Worm (Caenorhabditis elegans): Measurements from ENCODE around the gene Y41C4A.12.
"Not testable (repeated sequence)": the region's sequence is repeated elsewhere in the genome, so short reads cannot be mapped to it uniquely, and the experiment has no call there.

Gene Y41C4A.12

DNA sequence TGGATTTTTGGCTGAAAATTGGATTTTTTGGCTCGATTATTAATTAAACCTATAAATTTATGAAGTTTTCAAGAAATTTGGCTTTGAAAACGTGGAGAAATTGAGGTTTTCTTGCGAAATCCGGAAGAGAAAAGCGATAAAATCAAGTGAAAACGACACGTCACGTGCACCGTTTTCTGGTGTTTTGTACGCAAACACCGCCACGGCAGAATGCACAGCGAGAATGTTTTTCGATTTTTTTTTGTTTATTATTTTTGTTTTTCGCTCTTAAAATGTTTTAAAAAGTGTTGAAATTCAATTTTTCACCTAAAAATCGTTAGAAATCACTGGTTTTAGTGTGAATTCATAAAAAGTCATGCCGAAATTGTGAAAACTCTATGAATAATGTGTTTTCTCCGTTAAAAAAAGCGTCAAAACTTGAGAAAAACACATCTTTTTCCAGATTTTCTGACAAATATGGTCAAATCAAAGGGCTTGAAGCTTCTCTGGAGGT, 48.1 kb upstream of the Y41C4A.12 start, which contains the start of gene immp-1 (continued):
- TF ChIP-seq unc-39 (tag; optimal IDR thresholded peaks at IDR 0.05) (no peak), hlh-11 (tag; optimal IDR thresholded peaks at IDR 0.05) (no peak), daf-12 (tag; optimal IDR thresholded peaks at IDR 0.05) (no peak), spr-1 (tag; optimal IDR thresholded peaks at IDR 0.05) (no peak), lir-3 (tag; optimal IDR thresholded peaks at IDR 0.05) (no peak), mxl-3 (GFP tag; optimal IDR thresholded peaks at IDR 0.05) (no peak), mdl-1 (tag; optimal IDR thresholded peaks at IDR 0.05) (peak in 1 of 2 experiments; percentile 49), F10B5.3 (tag; optimal IDR thresholded peaks at IDR 0.05) (no peak), egl-43 (GFP tag; IDR thresholded peaks at IDR 0.05) (no peak), lin-29 (GFP tag; IDR thresholded peaks at IDR 0.05) (no peak), tag-97 (GFP tag; IDR thresholded peaks at IDR 0.05) (no peak), Y75B8A.6 (GFP tag; IDR thresholded peaks at IDR 0.05) (no peak), nhr-6 (tag; optimal IDR thresholded peaks at IDR 0.05) (no peak), lin-13 (GFP tag; optimal IDR thresholded peaks at IDR 0.05) (no peak), saeg-2 (GFP tag; IDR thresholded peaks at IDR 0.05) (no peak), daf-19 (GFP tag; conservative IDR thresholded peaks at IDR 0.05) (no peak), lin-39 (tag; optimal IDR thresholded peaks at IDR 0.05) (no peak), D1046.2 (GFP tag; IDR thresholded peaks at IDR 0.05) (no peak), mes-2 (tag; optimal IDR thresholded peaks at IDR 0.05; ENCODE audit: poor library complexity, severe bottlenecking) (peak; percentile 72), Y5F2A.4 (GFP tag; optimal IDR thresholded peaks at IDR 0.05) (no peak), dmd-6 (GFP tag; IDR thresholded peaks at IDR 0.05) (no peak), nhr-77 (tag; optimal IDR thresholded peaks at IDR 0.05) (no peak), mep-1 (tag; optimal IDR thresholded peaks at IDR 0.05) (no peak), hmg-1.1 (GFP tag; IDR thresholded peaks at IDR 0.05) (peak; percentile 53; the same call in 1 of the 2 replicates), dpl-1 (GFP tag; optimal IDR thresholded peaks at IDR 0.05) (peak; percentile 52), F26F4.8 (GFP tag; conservative IDR thresholded peaks at IDR 0.05) (no peak), nhr-76 (tag; optimal IDR thresholded peaks at IDR 0.05) (no peak), hif-1 (tag; optimal IDR thresholded peaks at IDR 0.05) (no peak), R02D3.7 (tag; optimal IDR thresholded peaks at IDR 0.05) (no peak), ceh-44 (GFP tag; IDR thresholded peaks at IDR 0.05) (no peak)

DNA sequence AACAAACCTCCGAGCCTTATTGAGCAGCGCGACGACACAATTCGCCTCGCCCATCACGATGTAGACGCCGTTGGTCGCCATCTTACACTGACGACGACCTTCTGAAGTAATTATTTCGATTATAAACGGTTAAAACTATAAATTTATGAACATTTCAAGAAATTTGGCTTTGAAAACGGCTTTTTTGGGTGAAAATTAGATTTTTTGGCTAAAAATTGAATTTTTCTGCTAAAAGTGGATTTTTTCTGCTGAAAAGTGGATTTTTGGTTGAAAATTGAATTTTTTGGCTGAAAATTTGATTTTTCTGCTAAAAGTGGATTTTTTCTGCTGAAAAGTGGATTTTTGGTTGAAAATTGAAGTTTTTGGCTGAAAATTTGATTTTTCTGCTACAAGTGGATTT, 47.1 kb upstream of the Y41C4A.12 start, which contains the start of gene gbf-1:
TSS of gene gbf-1 (minus strand) at position 101 of the 400 bp plus-strand sequence.
- not testable (repeated sequence) for TF ChIP-seq lir-3 (tag; optimal IDR thresholded peaks at IDR 0.05); nhr-42 (GFP tag; IDR thresholded peaks at IDR 0.05); saeg-2 (GFP tag; IDR thresholded peaks at IDR 0.05)

DNA sequence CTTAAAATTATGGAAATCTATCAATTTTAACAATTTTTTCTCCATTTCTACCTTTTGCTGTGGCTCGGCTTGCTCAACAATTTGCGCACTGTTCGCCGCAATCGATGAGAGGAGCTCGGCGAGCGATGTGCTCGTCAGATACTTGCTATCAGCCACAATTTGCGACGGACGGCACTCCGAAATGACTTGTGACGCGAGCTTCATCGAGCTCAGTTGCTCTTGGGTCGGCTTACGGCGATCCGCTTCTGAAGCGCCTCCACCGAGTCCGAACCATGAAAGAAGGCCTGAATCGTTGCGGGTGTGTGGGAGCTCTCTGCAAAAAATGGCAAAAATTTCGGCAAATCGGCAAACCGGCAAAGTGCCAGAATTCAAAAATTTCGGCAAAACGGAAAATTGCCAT, 34.1 kb upstream of the Y41C4A.12 start:
- no peak for TF ChIP-seq F37D6.2 (tag; optimal IDR thresholded peaks at IDR 0.05)
- TF ChIP-seq set-16 (GFP tag; IDR thresholded peaks at IDR 0.05): peak; percentile 75

DNA sequence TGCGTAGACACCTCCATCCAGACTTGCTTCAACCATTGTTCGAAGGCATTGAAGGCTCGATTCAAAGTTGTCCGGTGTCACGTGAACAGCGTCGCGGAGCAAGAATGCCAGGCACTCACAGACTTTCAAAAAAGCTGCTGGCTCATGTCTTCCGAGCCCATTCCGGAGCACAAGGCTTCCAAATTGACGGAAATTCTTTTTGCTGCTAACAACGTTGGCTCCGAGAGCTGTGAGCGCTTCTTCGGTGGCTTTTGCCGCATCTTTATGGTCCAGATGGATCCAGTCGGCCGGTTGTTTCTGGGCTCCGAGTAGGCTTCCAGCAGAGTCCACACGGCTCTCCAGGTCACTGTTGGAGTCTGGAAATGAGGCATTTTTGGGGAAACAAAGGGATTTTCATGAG, 31.4 kb upstream of the Y41C4A.12 start:
- TF ChIP-seq hmg-1.1 (GFP tag; IDR thresholded peaks at IDR 0.05): no peak
- TF ChIP-seq egl-27 (tag; optimal IDR thresholded peaks at IDR 0.05): no peak
- TF ChIP-seq Y75B8A.6 (GFP tag; IDR thresholded peaks at IDR 0.05): no peak
- peak; percentile 52 for TF ChIP-seq set-16 (GFP tag; IDR thresholded peaks at IDR 0.05)
- TF ChIP-seq tag-97 (GFP tag; IDR thresholded peaks at IDR 0.05): no peak
- TF ChIP-seq Y48G9A.11 (GFP tag; IDR thresholded peaks at IDR 0.05): no peak
- TF ChIP-seq Y5F2A.4 (GFP tag; optimal IDR thresholded peaks at IDR 0.05): no peak
- no peak for TF ChIP-seq mdl-1 (tag; optimal IDR thresholded peaks at IDR 0.05)
- TF ChIP-seq unc-62 (GFP tag; optimal IDR thresholded peaks at IDR 0.05 in 1 of 2): peak in 1 of 2 experiments; percentile 17
- no peak for TF ChIP-seq unc-62 (tag; optimal IDR thresholded peaks at IDR 0.05)
- no peak for TF ChIP-seq T26A8.4 (GFP tag; IDR thresholded peaks at IDR 0.05)
- TF ChIP-seq ceh-82 (tag; optimal IDR thresholded peaks at IDR 0.05): no peak
- no peak for TF ChIP-seq zfp-2 (tag; optimal IDR thresholded peaks at IDR 0.05)
- no peak for TF ChIP-seq rbr-2 (tag; optimal IDR thresholded peaks at IDR 0.05)

All from whole organism, L4 larva.